Worm (Caenorhabditis elegans) whole organism, L1 larva: Measurements from ENCODE around the gene coh-1.

ENCODE experiments used
- C04F5.9 ChIP-seq: sonication (generic microtip); optimal IDR thresholded peaks from 2 replicates; lab custom pipeline; 2016; ENCODE audit warnings: missing genetic modification characterization, missing compliant biosample characterization
- C16A3.4 ChIP-seq: fragments of 150-350 bp; optimal IDR thresholded peaks from 2 replicates; lab custom pipeline; 2014; ENCODE audit warnings: missing biosample characterization, missing genetic modification characterization
- F16B12.6 ChIP-seq: fragments of 150-350 bp; optimal IDR thresholded peaks from 2 replicates; lab custom pipeline; 2014; ENCODE audit warnings: missing biosample characterization, missing genetic modification characterization
- Y116A8C.19 ChIP-seq: sonication (generic microtip); optimal IDR thresholded peaks from 2 replicates; lab custom pipeline; 2016; ENCODE audit warnings: missing compliant biosample characterization, missing genetic modification characterization, borderline replicate concordance
- aha-1 ChIP-seq: fragments of 150-350 bp; optimal IDR thresholded peaks from 2 replicates; lab custom pipeline; 2014; ENCODE audit warnings: missing biosample characterization, missing genetic modification characterization
- aly-2 ChIP-seq: fragments of 150-350 bp; optimal IDR thresholded peaks from 2 replicates; lab custom pipeline; 2014; ENCODE audit warnings: missing biosample characterization, missing genetic modification characterization
- blmp-1 ChIP-seq: fragments of 150-350 bp; optimal IDR thresholded peaks from 2 replicates; lab custom pipeline; 2014; ENCODE audit warnings: missing biosample characterization, missing genetic modification characterization
- ceh-8 ChIP-seq: fragments of 200-800 bp; sonication (Bioruptor generic); optimal IDR thresholded peaks from 2 replicates; lab custom pipeline; 2018; ENCODE audit warnings: mild to moderate bottlenecking, missing genetic modification characterization, moderate library complexity, missing compliant biosample characterization
- ceh-82 ChIP-seq, 3 experiments: fragments of 150-350 bp in 1 of 3; sonication (generic microtip) in 2 of 3; optimal IDR thresholded peaks; 2 replicates each; lab custom pipeline; 2014 to 2017; ENCODE audit warnings: missing biosample characterization in 3 of 3, missing genetic modification characterization in 3 of 3
- ces-1 ChIP-seq: fragments of 150-350 bp; optimal IDR thresholded peaks from 2 replicates; lab custom pipeline; 2014; ENCODE audit warnings: missing biosample characterization, missing genetic modification reagents, missing genetic modification characterization
- dsc-1 ChIP-seq: sonication (generic microtip); optimal IDR thresholded peaks from 2 replicates; lab custom pipeline; 2016; ENCODE audit warnings: mild to moderate bottlenecking, missing genetic modification characterization, missing compliant biosample characterization
- efl-1 ChIP-seq, 4 experiments: fragments of 150-350 bp; optimal IDR thresholded peaks in 3 of 4; peaks in 1 of 4; 1 replicate in 1 of 4; 2 replicates in 3 of 4; lab custom pipeline; 2014; ENCODE audit warnings: missing biosample characterization in 2 of 4, missing genetic modification characterization in 2 of 4, missing genetic modification reagents in 2 of 4
- egl-13 ChIP-seq: sonication (generic microtip); optimal IDR thresholded peaks from 2 replicates; lab custom pipeline; 2016; ENCODE audit warnings: missing genotype, missing genetic modification reagents, missing genetic modification characterization, missing compliant biosample characterization
- elt-3 ChIP-seq, 6 experiments: fragments of 150-350 bp in 1 of 6; sonication (generic microtip); optimal IDR thresholded peaks; 2 replicates each; lab custom pipeline; 2017 to 2018; ENCODE audit warnings: missing biosample characterization in 6 of 6, missing genetic modification characterization in 6 of 6, inconsistent platforms in 1 of 6
- fkh-10 ChIP-seq: sonication (generic microtip); optimal IDR thresholded peaks from 2 replicates; lab custom pipeline; 2017; ENCODE audit warnings: missing biosample characterization, missing genetic modification reagents, missing genetic modification characterization
- fos-1 ChIP-seq: fragments of 150-350 bp; optimal IDR thresholded peaks from 2 replicates; lab custom pipeline; 2014; ENCODE audit warnings: missing biosample characterization, missing genetic modification characterization
- grh-1 ChIP-seq: fragments of 200-800 bp; sonication (Bioruptor generic); IDR thresholded peaks from 2 replicates; pipeline ENCODE4 v1.3.6; 2022; ENCODE audit warnings: missing genetic modification reagents, missing genetic modification characterization, missing compliant biosample characterization
- hlh-17 ChIP-seq: fragments of 200-800 bp; sonication (Bioruptor generic); optimal IDR thresholded peaks from 2 replicates; lab custom pipeline; 2018; ENCODE audit warnings: missing genetic modification characterization, mild to moderate bottlenecking, missing compliant biosample characterization, moderate library complexity, borderline replicate concordance
- irx-1 ChIP-seq: sonication (generic microtip); optimal IDR thresholded peaks from 2 replicates; lab custom pipeline; 2016; ENCODE audit warnings: missing genetic modification characterization, missing compliant biosample characterization
- lin-14 ChIP-seq: fragments of 200-800 bp; sonication (Bioruptor generic); optimal IDR thresholded peaks from 2 replicates; lab custom pipeline; 2018; ENCODE audit warnings: mild to moderate bottlenecking, missing genetic modification characterization, moderate library complexity, missing compliant biosample characterization
- lin-39 ChIP-seq: fragments of 150-350 bp; optimal IDR thresholded peaks from 2 replicates; lab custom pipeline; 2014; ENCODE audit warnings: missing biosample characterization, missing genetic modification reagents, missing genetic modification characterization
- lsy-2 ChIP-seq, 2 experiments: fragments of 150-350 bp; optimal IDR thresholded peaks; 2 replicates each; lab custom pipeline; 2014; ENCODE audit warnings: missing biosample characterization in 2 of 2, missing genetic modification characterization in 2 of 2
- mdl-1 ChIP-seq, 2 experiments: fragments of 150-350 bp; optimal IDR thresholded peaks; 2 replicates each; lab custom pipeline; 2014 to 2017; ENCODE audit warnings: missing biosample characterization in 2 of 2, missing genetic modification characterization in 2 of 2, inconsistent platforms in 1 of 2
- mef-2 ChIP-seq: fragments of 150-350 bp; optimal IDR thresholded peaks from 2 replicates; lab custom pipeline; 2014; ENCODE audit warnings: missing biosample characterization, missing genetic modification characterization
- nhr-12 ChIP-seq: sonication (generic microtip); optimal IDR thresholded peaks from 2 replicates; lab custom pipeline; 2017; ENCODE audit warnings: missing biosample characterization, missing genetic modification characterization
- nhr-19 ChIP-seq: fragments of 200-800 bp; sonication (Bioruptor generic); conservative IDR thresholded peaks from 2 replicates; pipeline ENCODE4 v1.3.6; 2022; ENCODE audit warnings: missing genetic modification characterization, missing compliant biosample characterization
- nhr-20 ChIP-seq: sonication (generic microtip); optimal IDR thresholded peaks from 2 replicates; lab custom pipeline; 2016; ENCODE audit warnings: mild to moderate bottlenecking, missing genetic modification characterization, missing compliant biosample characterization
- nhr-237 ChIP-seq: fragments of 150-350 bp; optimal IDR thresholded peaks from 2 replicates; lab custom pipeline; 2014; ENCODE audit warnings: missing biosample characterization, missing genetic modification characterization
- nhr-28 ChIP-seq: fragments of 150-350 bp; optimal IDR thresholded peaks from 2 replicates; lab custom pipeline; 2014; ENCODE audit warnings: missing biosample characterization, missing genetic modification characterization
- nhr-76 ChIP-seq: sonication (generic microtip); optimal IDR thresholded peaks from 2 replicates; lab custom pipeline; 2017; ENCODE audit warnings: missing biosample characterization, missing genetic modification characterization
- nhr-84 ChIP-seq: sonication (generic microtip); optimal IDR thresholded peaks from 2 replicates; lab custom pipeline; 2017; ENCODE audit warnings: missing biosample characterization, missing genetic modification characterization
- nhr-85 ChIP-seq: sonication (generic microtip); peaks from one replicate; lab custom pipeline; 2016; ENCODE audit warnings: missing genetic modification characterization, inconsistent platforms, missing compliant biosample characterization
- nhr-90 ChIP-seq: sonication (generic microtip); optimal IDR thresholded peaks from 2 replicates; lab custom pipeline; 2016; ENCODE audit warnings: mild to moderate bottlenecking, missing genetic modification characterization, missing compliant biosample characterization; ENCODE audit not compliant: poor library complexity
- pax-3 ChIP-seq: fragments of 200-800 bp; sonication (Bioruptor generic); optimal IDR thresholded peaks from 2 replicates; lab custom pipeline; 2018; ENCODE audit warnings: mild to moderate bottlenecking, missing genetic modification characterization, moderate library complexity, missing compliant biosample characterization
- skn-1 ChIP-seq: fragments of 150-350 bp; optimal IDR thresholded peaks from 2 replicates; lab custom pipeline; 2014; ENCODE audit warnings: missing biosample characterization, missing genetic modification characterization
- snu-23 ChIP-seq: sonication (generic microtip); optimal IDR thresholded peaks from 2 replicates; lab custom pipeline; 2016; ENCODE audit warnings: missing genetic modification characterization, missing compliant biosample characterization
- sox-4 ChIP-seq: sonication (generic microtip); optimal IDR thresholded peaks from 2 replicates; lab custom pipeline; 2016; ENCODE audit warnings: missing genetic modification characterization, missing compliant biosample characterization
- sup-37 ChIP-seq: fragments of 200-800 bp; sonication (Bioruptor generic); optimal IDR thresholded peaks from 2 replicates; lab custom pipeline; 2018; ENCODE audit warnings: mild to moderate bottlenecking, missing genetic modification characterization, missing compliant biosample characterization
- swsn-7 ChIP-seq: sonication (generic microtip); optimal IDR thresholded peaks from 2 replicates; lab custom pipeline; 2016; ENCODE audit warnings: missing genetic modification characterization, missing compliant biosample characterization
- tbx-2 ChIP-seq: sonication (generic microtip); optimal IDR thresholded peaks from 2 replicates; lab custom pipeline; 2016; ENCODE audit warnings: missing genetic modification characterization, missing compliant biosample characterization
- tlp-1 ChIP-seq: fragments of 150-350 bp; optimal IDR thresholded peaks from 2 replicates; lab custom pipeline; 2014; ENCODE audit warnings: missing biosample characterization, missing genetic modification characterization
- unc-86 ChIP-seq: sonication (generic microtip); optimal IDR thresholded peaks from 2 replicates; lab custom pipeline; 2016; ENCODE audit warnings: missing genetic modification characterization, missing compliant biosample characterization
- vab-15 ChIP-seq: sonication (generic microtip); optimal IDR thresholded peaks from 2 replicates; lab custom pipeline; 2017; ENCODE audit warnings: missing genotype, mild to moderate bottlenecking, missing genetic modification characterization, missing compliant biosample characterization
- xbp-1 ChIP-seq: sonication (generic microtip); optimal IDR thresholded peaks from 2 replicates; lab custom pipeline; 2016; ENCODE audit warnings: missing genetic modification characterization, missing compliant biosample characterization
- zag-1 ChIP-seq: fragments of 150-350 bp; optimal IDR thresholded peaks from 2 replicates; lab custom pipeline; 2014; ENCODE audit warnings: missing biosample characterization, missing genetic modification characterization
- zip-4 ChIP-seq: fragments of 200-800 bp; sonication (Bioruptor generic); optimal IDR thresholded peaks from 2 replicates; lab custom pipeline; 2018; ENCODE audit warnings: mild to moderate bottlenecking, missing genetic modification characterization, moderate library complexity, missing compliant biosample characterization
- ztf-11 ChIP-seq, 2 experiments: sonication (generic microtip); optimal IDR thresholded peaks; 2 replicates each; lab custom pipeline; 2016 to 2017; ENCODE audit warnings: missing genetic modification characterization in 2 of 2, missing biosample characterization in 1 of 2, missing compliant biosample characterization in 1 of 2

coh-1 gene

DNA sequence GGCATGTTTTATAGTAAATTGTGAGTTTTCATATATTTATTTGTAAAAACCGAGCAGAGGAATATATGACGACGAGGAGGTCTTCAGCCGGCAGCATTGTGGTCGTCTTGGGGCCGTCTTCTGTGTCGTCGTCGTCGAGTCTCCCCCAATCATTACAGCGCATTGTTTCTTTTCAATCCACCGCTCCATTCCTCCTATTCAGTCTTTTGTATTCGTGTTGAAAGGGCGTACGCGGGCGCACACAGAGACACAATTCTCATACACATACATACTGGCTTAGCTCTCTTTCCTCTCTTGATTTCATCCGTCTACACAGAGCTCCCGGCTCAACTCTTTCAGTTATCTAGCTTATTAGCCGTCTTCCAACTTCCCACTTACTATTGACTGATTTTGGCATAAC is 11.2 kb downstream of the coh-1 start, which contains the start of gene sox-2:
Gene sox-2, minus strand, starts transcription at position 100 of the 400 bp plus-strand sequence.
- no peak for TF ChIP-seq aha-1
- TF ChIP-seq hlh-17, result no peak
- no peak for TF ChIP-seq irx-1 (tag; lab: Kevin White, UChicago)
- no peak for TF ChIP-seq zag-1 (tag; lab: Kevin White, UChicago)
- no peak for TF ChIP-seq nhr-84 (tag; lab: Kevin White, UChicago)
- TF ChIP-seq sox-4 (tag; lab: Kevin White, UChicago), result no peak
- TF ChIP-seq lin-39 (tag; lab: Kevin White, UChicago), result no peak
- TF ChIP-seq fkh-10 (GFP tag; lab: Kevin White, UChicago), result peak; percentile 31
- no peak for TF ChIP-seq nhr-237 (tag; lab: Kevin White, UChicago)
- TF ChIP-seq nhr-28 (tag; lab: Kevin White, UChicago), result no peak
- no peak for TF ChIP-seq nhr-19
- TF ChIP-seq tbx-2 (tag; lab: Kevin White, UChicago), result no peak
- TF ChIP-seq lin-14 (GFP tag; lab: Kevin White, UChicago), result peak; percentile 33
- TF ChIP-seq xbp-1, result no peak
- TF ChIP-seq tlp-1 (tag; lab: Kevin White, UChicago), result no peak
- TF ChIP-seq unc-86 (tag; lab: Kevin White, UChicago), result peak; percentile 2
- TF ChIP-seq grh-1, result no peak
- TF ChIP-seq vab-15 (tag; lab: Kevin White, UChicago), result no peak
- no peak for TF ChIP-seq ceh-82 (tag; optimal IDR thresholded peaks at IDR 0.05; lab: Kevin White, UChicago)

DNA sequence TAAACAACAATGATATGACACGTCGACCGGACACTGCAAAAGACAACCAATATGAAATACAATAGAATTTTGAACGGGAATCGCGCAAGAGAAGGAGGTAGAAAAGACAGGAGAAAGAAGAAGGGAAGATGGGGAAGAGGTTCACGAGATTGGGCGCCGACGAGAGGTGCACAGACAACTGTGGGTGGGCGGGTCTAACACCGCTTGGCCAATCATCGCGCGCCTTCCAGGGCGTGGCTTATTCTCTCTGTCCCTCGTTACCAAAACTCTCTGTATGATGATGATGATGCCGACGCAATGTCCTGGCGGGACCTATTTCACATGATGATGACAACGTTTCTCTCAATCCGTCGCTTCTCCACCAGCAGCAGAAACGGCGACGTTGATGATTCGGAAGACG is 14.3 kb downstream of the coh-1 start:
- TF ChIP-seq efl-1 (optimal IDR thresholded peaks at IDR 0.05; lab: Kevin White, UChicago), result no peak
- no peak for TF ChIP-seq efl-1 (GFP tag; optimal IDR thresholded peaks at IDR 0.05 in 1 of 2; lab: Kevin White, UChicago)
- peak in 1 of 2 experiments; percentile 33 for TF ChIP-seq lsy-2 (tag; optimal IDR thresholded peaks at IDR 0.05; lab: Kevin White, UChicago)
- peak; percentile 43 for TF ChIP-seq nhr-85 (tag; lab: Kevin White, UChicago)
- peak; percentile 33 for TF ChIP-seq unc-86 (tag; lab: Kevin White, UChicago)
- TF ChIP-seq swsn-7 (tag; lab: Kevin White, UChicago), result peak; percentile 4
- no peak for TF ChIP-seq nhr-19
- TF ChIP-seq lin-14 (GFP tag; lab: Kevin White, UChicago), result peak; percentile 31
- no peak for TF ChIP-seq ztf-11 (tag; optimal IDR thresholded peaks at IDR 0.05; lab: Kevin White, UChicago)
- peak; percentile 27 for TF ChIP-seq xbp-1

DNA sequence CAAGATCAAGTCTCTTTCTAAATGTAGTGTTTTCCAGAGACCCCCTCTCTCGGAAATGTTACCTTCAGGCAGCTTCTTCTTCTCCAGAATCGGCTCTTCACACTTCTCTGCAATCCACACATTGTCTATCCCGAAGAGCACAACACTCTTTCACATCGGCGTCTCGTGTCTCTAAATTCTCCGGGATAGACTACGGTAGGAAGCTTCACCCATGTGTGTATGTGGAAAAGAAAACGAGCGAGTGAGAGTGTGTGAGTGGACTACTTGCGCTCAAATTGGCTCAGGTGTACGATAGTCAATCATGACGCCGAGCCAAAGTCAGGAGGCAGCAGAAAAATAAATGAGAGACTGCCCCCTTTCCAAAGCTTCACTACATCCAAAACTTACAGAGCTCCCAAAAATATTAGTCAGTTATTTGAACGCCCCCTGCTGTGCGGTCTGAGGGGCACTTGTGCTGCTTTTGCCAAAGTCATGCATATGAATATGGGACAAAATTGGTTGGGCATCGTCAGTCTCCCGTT is 17.6 kb downstream of the coh-1 start:
- TF ChIP-seq aly-2 (tag; lab: Kevin White, UChicago) (no peak), lsy-2 (tag; optimal IDR thresholded peaks at IDR 0.05; lab: Kevin White, UChicago) (peak in 1 of 2 experiments; percentile 65), blmp-1 (no peak), ceh-8 (GFP tag; lab: Kevin White, UChicago) (no peak), lin-39 (tag; lab: Kevin White, UChicago) (no peak), hlh-17 (no peak), ces-1 (GFP tag; lab: Kevin White, UChicago) (no peak), fos-1 (no peak), zip-4 (no peak), C16A3.4 (no peak), C04F5.9 (no peak), snu-23 (GFP tag; lab: Kevin White, UChicago) (no peak), nhr-28 (tag; lab: Kevin White, UChicago) (no peak), fkh-10 (GFP tag; lab: Kevin White, UChicago) (peak; percentile 63), elt-3 (tag; optimal IDR thresholded peaks at IDR 0.05; lab: Kevin White, UChicago) (no peak), ceh-82 (tag; optimal IDR thresholded peaks at IDR 0.05; lab: Kevin White, UChicago) (no peak), nhr-90 (tag; lab: Kevin White, UChicago) (no peak), skn-1 (tag; lab: Kevin White, UChicago) (no peak), lin-14 (GFP tag; lab: Kevin White, UChicago) (peak; percentile 23), xbp-1 (no peak), Y116A8C.19 (tag; lab: Kevin White, UChicago) (no peak), mef-2 (no peak), nhr-12 (tag; lab: Kevin White, UChicago) (no peak), egl-13 (tag; lab: Kevin White, UChicago) (no peak), F16B12.6 (tag; lab: Kevin White, UChicago) (no peak), aha-1 (no peak), nhr-76 (no peak), dsc-1 (peak; percentile 7), mdl-1 (tag; optimal IDR thresholded peaks at IDR 0.05; lab: Kevin White, UChicago) (no peak), sup-37 (GFP tag; lab: Kevin White, UChicago) (no peak), pax-3 (no peak), nhr-20 (tag; lab: Kevin White, UChicago) (no peak)
